Fruit fly (Drosophila melanogaster) whole organism, pupa: ENCODE data around the gene lectin-21Ca.

ENCODE experiments used
- CG10348 ChIP-seq: fragments of 200-800 bp; sonication (Bioruptor generic); IDR thresholded peaks from 2 replicates; pipeline ENCODE4 v1.3.6; 2022; ENCODE audit warnings: missing biosample characterization, missing genetic modification characterization
- CG13204 ChIP-seq: fragments of 200-800 bp; sonication (Bioruptor generic); optimal IDR thresholded peaks from 2 replicates; lab custom pipeline; 2018; ENCODE audit warnings: missing biosample characterization, mild to moderate bottlenecking, missing genetic modification characterization, moderate library complexity
- CG34367 ChIP-seq: fragments of 200-800 bp; sonication (Bioruptor generic); optimal IDR thresholded peaks from 2 replicates; lab custom pipeline; 2018; ENCODE audit warnings: missing biosample characterization, mild to moderate bottlenecking, missing genetic modification characterization
- CG8159 ChIP-seq: fragments of 200-800 bp; sonication (Bioruptor generic); optimal IDR thresholded peaks from 3 replicates; lab custom pipeline; 2018; ENCODE audit warnings: missing biosample characterization, mild to moderate bottlenecking, missing genetic modification characterization, moderate library complexity
- CG8301 ChIP-seq: fragments of 200-800 bp; sonication (Bioruptor generic); optimal IDR thresholded peaks from 2 replicates; lab custom pipeline; 2018; ENCODE audit warnings: missing biosample characterization, mild to moderate bottlenecking, missing genetic modification characterization
- D1 ChIP-seq: fragments of 200-800 bp; sonication (Bioruptor generic); optimal IDR thresholded peaks from 2 replicates; lab custom pipeline; 2018; ENCODE audit warnings: missing biosample characterization, mild to moderate bottlenecking, missing genetic modification characterization, moderate library complexity
- EcR ChIP-seq: fragments of 200-800 bp; sonication (Bioruptor generic); optimal IDR thresholded peaks from 3 replicates; lab custom pipeline; 2019; ENCODE audit warnings: missing biosample characterization, missing genetic modification characterization, mild to moderate bottlenecking, moderate library complexity, missing genetic modification reagents
- Ets98B ChIP-seq: fragments of 200-800 bp; sonication (Bioruptor generic); IDR thresholded peaks from 2 replicates; pipeline ENCODE4 v1.3.6; 2022; ENCODE audit warnings: missing biosample characterization, missing genetic modification characterization
- Pif1B ChIP-seq: fragments of 200-800 bp; sonication (Bioruptor generic); optimal IDR thresholded peaks from 3 replicates; lab custom pipeline; 2016; ENCODE audit warnings: missing biosample characterization, missing genetic modification characterization
- fd96Ca ChIP-seq: fragments of 200-800 bp; sonication (Bioruptor generic); IDR thresholded peaks from 3 replicates; pipeline ENCODE4 v1.3.6; 2022; ENCODE audit warnings: missing biosample characterization, missing genetic modification characterization

DNA sequence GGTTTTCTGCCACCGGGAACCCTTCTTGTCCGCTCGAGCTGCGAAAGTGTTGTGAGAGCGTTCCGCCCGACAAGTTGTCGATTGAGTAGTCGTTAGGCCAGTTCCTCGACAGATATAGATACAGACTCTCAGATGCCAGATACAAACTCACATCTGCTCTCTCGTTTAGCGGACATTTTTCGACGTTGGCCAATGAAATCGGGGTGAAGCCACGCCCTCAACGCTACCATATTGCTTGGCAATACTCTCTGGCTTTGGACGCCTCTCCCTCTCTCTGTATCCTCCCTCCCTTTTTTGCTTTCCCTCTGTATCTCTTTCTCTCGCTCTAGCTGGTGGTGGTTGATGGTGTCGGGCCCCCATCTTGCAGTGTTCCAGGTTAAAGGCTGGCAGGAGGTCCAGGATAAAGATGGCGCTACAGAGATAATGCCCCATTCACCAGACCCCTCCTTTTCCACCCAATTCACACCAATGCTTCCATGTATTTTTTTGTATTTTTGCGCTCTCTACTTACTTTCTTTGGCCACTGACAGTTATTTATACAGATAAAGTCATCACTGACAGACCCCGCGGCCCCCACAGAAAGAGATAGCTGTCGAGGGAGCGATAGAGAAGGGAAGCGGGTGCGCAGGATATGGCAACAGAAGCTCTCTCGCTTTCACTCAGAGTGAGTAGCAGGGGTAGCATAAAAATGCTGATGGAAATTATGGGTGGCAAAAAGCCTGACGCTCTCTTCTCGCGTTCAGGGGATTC, 29.6 kb upstream of the lectin-21Ca start, which contains the start of gene Gsc:
- TF ChIP-seq CG8301 = no peak
- no peak for TF ChIP-seq CG13204 (GFP tag; lab: Kevin White, UChicago)
- no peak for TF ChIP-seq CG34367
- no peak for TF ChIP-seq fd96Ca (GFP tag; lab: Robert Waterston, UW)
- TF ChIP-seq D1 (tag; lab: Kevin White, UChicago) = no peak
- TF ChIP-seq CG10348 (GFP tag; lab: Robert Waterston, UW) = no peak
- no peak for TF ChIP-seq EcR (GFP tag; lab: Kevin White, UChicago)
- TF ChIP-seq Pif1B (GFP tag; lab: Kevin White, UChicago) = no peak
- no peak for TF ChIP-seq CG8159
- TF ChIP-seq Ets98B = no peak
